Fruit fly (Drosophila melanogaster) whole organism, embryonic: Measurements from ENCODE around the gene BckdhA.

Experiments
- CG1024 ChIP-seq: fragments of 200-800 bp; sonication (Bioruptor generic); IDR thresholded peaks from 2 replicates; pipeline ENCODE4 v1.3.6; 2022; ENCODE audit warnings: missing biosample characterization, missing genetic modification characterization
- CG10462 ChIP-seq: fragments of 200-800 bp; sonication (Bioruptor generic); optimal IDR thresholded peaks from 2 replicates; lab custom pipeline; 2016; ENCODE audit warnings: missing biosample characterization, missing genetic modification characterization
- CG10654 ChIP-seq: fragments of 200-800 bp; sonication (Bioruptor generic); optimal IDR thresholded peaks from 2 replicates; lab custom pipeline; 2016; ENCODE audit warnings: missing biosample characterization, missing genetic modification characterization
- CG10959 ChIP-seq: fragments of 200-800 bp; sonication (Bioruptor generic); IDR thresholded peaks from 2 replicates; pipeline ENCODE4 v1.3.6; 2022; ENCODE audit warnings: missing biosample characterization, missing genetic modification characterization
- CG12155 ChIP-seq: fragments of 200-800 bp; sonication (Bioruptor generic); optimal IDR thresholded peaks from 3 replicates; lab custom pipeline; 2016; ENCODE audit warnings: missing biosample characterization, missing genetic modification characterization
- CG15601 ChIP-seq: fragments of 200-800 bp; sonication (Bioruptor generic); optimal IDR thresholded peaks from 3 replicates; lab custom pipeline; 2019; ENCODE audit warnings: missing biosample characterization, mild to moderate bottlenecking, missing genetic modification characterization, moderate library complexity
- CG17328 ChIP-seq: fragments of 200-800 bp; sonication (Bioruptor generic); IDR thresholded peaks from 2 replicates; pipeline ENCODE4 v1.3.6; 2022; ENCODE audit warnings: missing biosample characterization, missing genetic modification characterization
- CG17802 ChIP-seq: fragments of 200-800 bp; sonication (Bioruptor generic); optimal IDR thresholded peaks from 2 replicates; lab custom pipeline; 2018; ENCODE audit warnings: missing biosample characterization, mild to moderate bottlenecking, missing genetic modification characterization, moderate library complexity
- CG1792 ChIP-seq: fragments of 200-800 bp; sonication (Bioruptor generic); optimal IDR thresholded peaks from 2 replicates; lab custom pipeline; 2016; ENCODE audit warnings: missing biosample characterization, missing genetic modification characterization
- CG2116 ChIP-seq: fragments of 200-800 bp; sonication (Bioruptor generic); optimal IDR thresholded peaks from 3 replicates; lab custom pipeline; 2018; ENCODE audit warnings: missing biosample characterization, mild to moderate bottlenecking, missing genetic modification characterization
- CG2202 ChIP-seq: fragments of 200-800 bp; sonication (Bioruptor generic); optimal IDR thresholded peaks from 2 replicates; lab custom pipeline; 2018; ENCODE audit warnings: missing biosample characterization, mild to moderate bottlenecking, missing genetic modification characterization
- CG2678 ChIP-seq: fragments of 200-800 bp; sonication (Bioruptor generic); optimal IDR thresholded peaks from 3 replicates; lab custom pipeline; 2019; ENCODE audit warnings: missing biosample characterization, mild to moderate bottlenecking, missing genetic modification characterization, moderate library complexity
- CG30403 ChIP-seq: fragments of 200-800 bp; sonication (Bioruptor generic); optimal IDR thresholded peaks from 3 replicates; lab custom pipeline; 2016; ENCODE audit warnings: missing biosample characterization, missing genetic modification characterization
- CG30431 ChIP-seq: fragments of 200-800 bp; sonication (Bioruptor generic); optimal IDR thresholded peaks from 2 replicates; lab custom pipeline; 2017; ENCODE audit warnings: missing biosample characterization, missing genetic modification characterization
- CG32767 ChIP-seq: fragments of 200-800 bp; sonication (Bioruptor generic); IDR thresholded peaks from 2 replicates; pipeline ENCODE4 v1.3.6; 2022; ENCODE audit warnings: missing biosample characterization, missing genetic modification characterization
- CG3281 ChIP-seq: fragments of 200-800 bp; sonication (Bioruptor generic); optimal IDR thresholded peaks from 3 replicates; lab custom pipeline; 2017; ENCODE audit warnings: missing biosample characterization, mild to moderate bottlenecking, missing genetic modification characterization
- CG34376 ChIP-seq: fragments of 200-800 bp; sonication (Bioruptor generic); optimal IDR thresholded peaks from 2 replicates; lab custom pipeline; 2018; ENCODE audit warnings: missing biosample characterization, mild to moderate bottlenecking, missing genetic modification characterization
- CG4328 ChIP-seq: fragments of 200-800 bp; sonication (Bioruptor generic); optimal IDR thresholded peaks from 3 replicates; lab custom pipeline; 2017; ENCODE audit warnings: missing biosample characterization, missing genetic modification reagents, missing genetic modification characterization
- CG43689 ChIP-seq: fragments of 200-800 bp; sonication (Bioruptor generic); IDR thresholded peaks from 2 replicates; pipeline ENCODE4 v1.3.6; 2022; ENCODE audit warnings: missing biosample characterization, missing genetic modification characterization
- CG6254 ChIP-seq: fragments of 200-800 bp; sonication (Bioruptor generic); optimal IDR thresholded peaks from 3 replicates; lab custom pipeline; 2017; ENCODE audit warnings: mild to moderate bottlenecking, missing biosample characterization, missing genetic modification reagents, missing genetic modification characterization
- Camta ChIP-seq: fragments of 200-800 bp; sonication (Bioruptor generic); optimal IDR thresholded peaks from 2 replicates; lab custom pipeline; 2016; ENCODE audit warnings: missing biosample characterization, missing genetic modification characterization
- CrebB ChIP-seq: fragments of 200-800 bp; sonication (Bioruptor generic); optimal IDR thresholded peaks from 3 replicates; lab custom pipeline; 2018; ENCODE audit warnings: missing biosample characterization, mild to moderate bottlenecking, missing genetic modification characterization
- D19B ChIP-seq: fragments of 200-800 bp; sonication (Bioruptor generic); optimal IDR thresholded peaks from 2 replicates; lab custom pipeline; 2017; ENCODE audit warnings: missing biosample characterization, mild to moderate bottlenecking, missing genetic modification characterization
- Dref ChIP-seq: fragments of 200-800 bp; sonication (Bioruptor generic); IDR thresholded peaks from 2 replicates; pipeline ENCODE4 v1.3.6; 2022; ENCODE audit warnings: missing biosample characterization, missing genetic modification characterization
- Hey ChIP-seq: fragments of 200-800 bp; sonication (Bioruptor generic); optimal IDR thresholded peaks from 3 replicates; lab custom pipeline; 2018; ENCODE audit warnings: missing biosample characterization, mild to moderate bottlenecking, missing genetic modification characterization
- Kr ChIP-seq: fragments of 200-800 bp; sonication (Bioruptor generic); optimal IDR thresholded peaks from 2 replicates; lab custom pipeline; 2017; ENCODE audit warnings: missing biosample characterization, mild to moderate bottlenecking, missing genetic modification characterization
- Lpt ChIP-seq: fragments of >200 bp; optimal IDR thresholded peaks from 2 replicates; lab custom pipeline; 2018; ENCODE audit warnings: missing biosample characterization, missing genetic modification characterization
- Oli ChIP-seq: fragments of 200-800 bp; sonication (Bioruptor generic); optimal IDR thresholded peaks from 2 replicates; lab custom pipeline; 2018; ENCODE audit warnings: missing biosample characterization, mild to moderate bottlenecking, missing genetic modification characterization, moderate library complexity
- Six4 ChIP-seq: fragments of 200-800 bp; sonication (Bioruptor generic); optimal IDR thresholded peaks from 2 replicates; lab custom pipeline; 2016; ENCODE audit warnings: missing biosample characterization, missing genetic modification characterization
- Sry-δ ChIP-seq: fragments of 200-800 bp; sonication (Bioruptor generic); optimal IDR thresholded peaks from 2 replicates; lab custom pipeline; 2016; ENCODE audit warnings: missing biosample characterization, missing genetic modification characterization
- ara ChIP-seq: fragments of 200-800 bp; sonication (Bioruptor generic); IDR thresholded peaks from 2 replicates; pipeline ENCODE4 v1.3.6; 2022; ENCODE audit warnings: missing biosample characterization, missing genetic modification characterization
- bcd ChIP-seq: fragments of 200-800 bp; sonication (Bioruptor generic); optimal IDR thresholded peaks from 2 replicates; lab custom pipeline; 2017; ENCODE audit warnings: missing biosample characterization, mild to moderate bottlenecking, missing genetic modification characterization
- cad ChIP-seq: fragments of >200 bp; optimal IDR thresholded peaks from 2 replicates; lab custom pipeline; 2017; ENCODE audit warnings: missing biosample characterization, missing genetic modification characterization
- chif ChIP-seq, 2 experiments: fragments of 200-800 bp; sonication (Bioruptor generic); optimal IDR thresholded peaks; 3 replicates each; lab custom pipeline; 2016; ENCODE audit warnings: missing biosample characterization in 2 of 2, missing genetic modification characterization in 2 of 2
- exex ChIP-seq: fragments of 200-800 bp; sonication (Bioruptor generic); optimal IDR thresholded peaks from 4 replicates; lab custom pipeline; 2018; ENCODE audit warnings: missing biosample characterization, mild to moderate bottlenecking, missing genetic modification characterization, moderate library complexity
- fd64A ChIP-seq: fragments of 200-800 bp; sonication (Bioruptor generic); optimal IDR thresholded peaks from 3 replicates; lab custom pipeline; 2018; ENCODE audit warnings: missing biosample characterization, mild to moderate bottlenecking, missing genetic modification characterization
- fru ChIP-seq: fragments of >200 bp; optimal IDR thresholded peaks from 2 replicates; lab custom pipeline; 2017
- gem ChIP-seq: fragments of 200-800 bp; sonication (Bioruptor generic); optimal IDR thresholded peaks from 2 replicates; lab custom pipeline; 2019; ENCODE audit warnings: missing biosample characterization, mild to moderate bottlenecking, missing genetic modification characterization, moderate library complexity
- grau ChIP-seq: fragments of 200-800 bp; optimal IDR thresholded peaks from 3 replicates; lab custom pipeline; 2019; ENCODE audit warnings: missing biosample characterization, mild to moderate bottlenecking, missing genetic modification characterization, moderate library complexity
- gsb ChIP-seq: fragments of 200-800 bp; sonication (Bioruptor generic); IDR thresholded peaks from 2 replicates; pipeline ENCODE4 v1.3.6; 2022; ENCODE audit warnings: missing biosample characterization, missing genetic modification characterization
- knrl ChIP-seq: fragments of 200-800 bp; sonication (Bioruptor generic); IDR thresholded peaks from 3 replicates; pipeline ENCODE4 v1.3.6; 2022; ENCODE audit warnings: missing biosample characterization, missing genetic modification characterization; ENCODE audit not compliant: partially characterized antibody
- odd ChIP-seq: fragments of 200-800 bp; sonication (Bioruptor generic); optimal IDR thresholded peaks from 2 replicates; lab custom pipeline; 2017; ENCODE audit warnings: missing biosample characterization, mild to moderate bottlenecking, missing genetic modification characterization
- otp ChIP-seq: fragments of 200-800 bp; sonication (Bioruptor generic); IDR thresholded peaks from 3 replicates; pipeline ENCODE4, ENCODE4 v1.3.6; 2022; ENCODE audit warnings: missing biosample characterization, missing genetic modification characterization
- pzg ChIP-seq: fragments of 200-800 bp; sonication (Bioruptor generic); optimal IDR thresholded peaks from 3 replicates; lab custom pipeline; 2018; ENCODE audit warnings: missing biosample characterization, mild to moderate bottlenecking, missing genetic modification characterization, moderate library complexity
- rib ChIP-seq: fragments of 200-800 bp; sonication (Bioruptor generic); IDR thresholded peaks from 2 replicates; pipeline ENCODE4 v1.3.6; 2022; ENCODE audit warnings: missing biosample characterization, missing genetic modification characterization
- scrt ChIP-seq: fragments of 200-800 bp; sonication (Bioruptor generic); optimal IDR thresholded peaks from 2 replicates; lab custom pipeline; 2018; ENCODE audit warnings: missing biosample characterization, mild to moderate bottlenecking, missing genetic modification characterization, moderate library complexity
- ssp ChIP-seq: fragments of 200-800 bp; sonication (Bioruptor generic); IDR thresholded peaks from 2 replicates; pipeline ENCODE4 v1.3.6; 2022; ENCODE audit warnings: missing biosample characterization, missing genetic modification characterization
- toy ChIP-seq: fragments of 200-800 bp; sonication (Bioruptor generic); IDR thresholded peaks from 2 replicates; pipeline ENCODE4 v1.3.6; 2022; ENCODE audit warnings: missing biosample characterization, missing genetic modification characterization
- trem ChIP-seq: fragments of 200-800 bp; optimal IDR thresholded peaks from 3 replicates; lab custom pipeline; 2019; ENCODE audit warnings: missing biosample characterization, mild to moderate bottlenecking, missing genetic modification characterization, moderate library complexity
- vfl ChIP-seq: fragments of 200-800 bp; sonication (Bioruptor generic); optimal IDR thresholded peaks from 2 replicates; lab custom pipeline; 2016; ENCODE audit warnings: missing biosample characterization, missing genetic modification characterization
- wek ChIP-seq: fragments of 200-800 bp; sonication (Bioruptor generic); optimal IDR thresholded peaks from 3 replicates; lab custom pipeline; 2018; ENCODE audit warnings: missing biosample characterization, mild to moderate bottlenecking, missing genetic modification characterization, moderate library complexity
- zfh1 ChIP-seq: fragments of 200-800 bp; sonication (Bioruptor generic); IDR thresholded peaks from 3 replicates; pipeline ENCODE4 v1.3.6; 2022; ENCODE audit warnings: missing biosample characterization, missing genetic modification characterization

The BckdhA gene

DNA sequence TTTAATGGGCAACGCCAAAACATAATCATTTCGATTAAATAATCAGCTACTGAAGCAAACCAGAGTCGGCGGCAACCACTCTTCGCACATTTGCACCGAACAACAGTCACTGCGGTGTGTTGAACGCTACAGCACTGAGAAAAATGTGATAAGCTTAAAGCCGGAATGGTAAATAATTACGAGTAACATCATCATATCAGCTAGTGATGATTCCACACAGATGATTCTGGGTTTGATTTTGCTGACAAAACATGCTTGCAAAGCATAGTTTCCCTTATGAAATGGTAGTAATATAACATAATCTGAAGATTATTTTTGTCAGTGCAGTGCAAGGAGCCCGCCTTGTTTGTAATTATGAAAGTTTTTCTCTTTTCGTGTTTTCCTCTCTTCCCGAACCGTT, 42.5 kb downstream of the BckdhA start (continued):
- TF ChIP-seq gem (tag; lab: Kevin White, UChicago) (peak; percentile 78), ara (GFP tag; lab: Robert Waterston, UW) (peak; percentile 59; the same call in 1 of the 2 replicates), chif (GFP tag; optimal IDR thresholded peaks at IDR 0.05; lab: Kevin White, UChicago) (peak; percentile 56 to 76), Hey (tag; lab: Kevin White, UChicago) (no peak), CG2202 (peak; percentile 37), scrt (GFP tag; lab: Kevin White, UChicago) (no peak), CG15601 (tag; lab: Kevin White, UChicago) (peak; percentile 19), CG1792 (GFP tag; lab: Kevin White, UChicago) (no peak), CG30431 (GFP tag; lab: Kevin White, UChicago) (peak; percentile 35), Kr (no peak), fru (lab: Kevin White, UChicago) (no peak), CG3281 (GFP tag; lab: Kevin White, UChicago) (peak; percentile 31), vfl (GFP tag; lab: Kevin White, UChicago) (no peak), CG1024 (GFP tag; lab: Robert Waterston, UW) (0 out of 2 replicates have a peak, but pooled peaks have one; percentile 35), bcd (GFP tag; lab: Kevin White, UChicago) (peak; percentile 55), CG30403 (peak; percentile 44), CG6254 (GFP tag; lab: Kevin White, UChicago) (peak; percentile 50), CG2116 (GFP tag; lab: Kevin White, UChicago) (no peak), CG34376 (GFP tag; lab: Kevin White, UChicago) (no peak), knrl (GFP tag; lab: Robert Waterston, UW) (no peak), Camta (GFP tag; lab: Kevin White, UChicago) (peak; percentile 12), fd64A (peak; percentile 58), gsb (GFP tag; lab: Robert Waterston, UW) (no peak), CG10462 (GFP tag; lab: Kevin White, UChicago) (peak; percentile 46), Dref (GFP tag; lab: Robert Waterston, UW) (no peak), otp (GFP tag; lab: Robert Waterston, UW) (no peak), toy (GFP tag; lab: Robert Waterston, UW) (no peak), CG4328 (GFP tag; lab: Kevin White, UChicago) (no peak), exex (tag; lab: Kevin White, UChicago) (no peak), trem (tag; lab: Kevin White, UChicago) (peak; percentile 35), rib (GFP tag; lab: Robert Waterston, UW) (no peak), Oli (tag; lab: Kevin White, UChicago) (peak; percentile 74), CG12155 (no peak), CG10959 (GFP tag; lab: Robert Waterston, UW) (no peak), ssp (peak; percentile 33; the same call in 1 of the 2 replicates), CG10654 (GFP tag; lab: Kevin White, UChicago) (peak; percentile 21), CG17328 (GFP tag; lab: Robert Waterston, UW) (peak; percentile 64), pzg (GFP tag; lab: Kevin White, UChicago) (no peak), CrebB (tag; lab: Kevin White, UChicago) (no peak), Sry-δ (GFP tag; lab: Kevin White, UChicago) (peak; percentile 25), Lpt (GFP tag; lab: Kevin White, UChicago) (no peak), odd (GFP tag; lab: Kevin White, UChicago) (no peak), grau (peak; percentile 63), Six4 (GFP tag; lab: Kevin White, UChicago) (no peak), CG17802 (peak; percentile 26), zfh1 (GFP tag; lab: Robert Waterston, UW) (peak; percentile 75), CG2678 (peak; percentile 54), wek (GFP tag; lab: Kevin White, UChicago) (no peak), CG43689 (GFP tag; lab: Robert Waterston, UW) (no peak), CG32767 (GFP tag; lab: Robert Waterston, UW) (no peak), D19B (GFP tag; lab: Kevin White, UChicago) (no peak), cad (GFP tag; lab: Kevin White, UChicago) (no peak)
